Worm (Caenorhabditis elegans) whole organism, L4 larva: ENCODE measurements around the gene gly-6.

Source experiments
- Y105C5A.15 ChIP-seq: fragments of 200-800 bp; sonication (Bioruptor generic); IDR thresholded peaks from 2 replicates; pipeline ENCODE4 v1.3.6; 2022; ENCODE audit warnings: missing genetic modification characterization, missing compliant biosample characterization
- egl-27 ChIP-seq: sonication (generic microtip); optimal IDR thresholded peaks from 3 replicates; lab custom pipeline; 2017; ENCODE audit warnings: missing biosample characterization, missing genetic modification reagents, missing genetic modification characterization
- hlh-30 ChIP-seq: sonication (generic microtip); optimal IDR thresholded peaks from 2 replicates; lab custom pipeline; 2017; ENCODE audit warnings: antibody characterized with exemption, mild to moderate bottlenecking, missing genetic modification characterization, missing compliant biosample characterization; ENCODE audit not compliant: insufficient read depth
- lin-13 ChIP-seq: fragments of 150-350 bp; optimal IDR thresholded peaks from 2 replicates; lab custom pipeline; 2014; ENCODE audit warnings: missing biosample characterization, missing genetic modification reagents, missing genetic modification characterization
- lir-3 ChIP-seq: sonication (generic microtip); optimal IDR thresholded peaks from 2 replicates; lab custom pipeline; 2016; ENCODE audit warnings: mild to moderate bottlenecking, missing genetic modification characterization, missing compliant biosample characterization
- mdt-29 ChIP-seq: fragments of 200-800 bp; sonication (Bioruptor generic); IDR thresholded peaks from 2 replicates; pipeline ENCODE4 v1.3.6; 2022; ENCODE audit warnings: missing genetic modification reagents, missing genetic modification characterization, missing compliant biosample characterization
- nhr-6 ChIP-seq: fragments of 150-350 bp; optimal IDR thresholded peaks from 2 replicates; lab custom pipeline; 2014; ENCODE audit warnings: missing biosample characterization, missing genetic modification characterization
- nhr-76 ChIP-seq: fragments of 150-350 bp; optimal IDR thresholded peaks from 2 replicates; lab custom pipeline; 2014; ENCODE audit warnings: missing biosample characterization, missing genetic modification characterization
- pha-4 ChIP-seq, 2 experiments: fragments of 150-350 bp in 1 of 2; fragments of 200-800 bp in 1 of 2; sonication (Bioruptor generic) in 1 of 2; IDR thresholded peaks in 1 of 2; optimal IDR thresholded peaks in 1 of 2; 2 replicates each; pipeline versions ENCODE4 v1.3.6 to Lab custom; 2014 to 2022; ENCODE audit warnings: missing genetic modification characterization in 2 of 2, missing genetic modification reagents in 2 of 2, missing biosample characterization in 1 of 2, missing compliant biosample characterization in 1 of 2
- pqm-1 ChIP-seq: sonication (generic microtip); optimal IDR thresholded peaks from 2 replicates; lab custom pipeline; 2017; ENCODE audit warnings: missing biosample characterization, missing genetic modification characterization
- unc-130 ChIP-seq: sonication (generic microtip); optimal IDR thresholded peaks from 2 replicates; lab custom pipeline; 2016; ENCODE audit warnings: missing genetic modification reagents, missing genetic modification characterization, missing compliant biosample characterization
- ztf-11 ChIP-seq: fragments of 150-350 bp; optimal IDR thresholded peaks from 2 replicates; lab custom pipeline; 2014; ENCODE audit warnings: missing biosample characterization, missing genetic modification characterization

DNA sequence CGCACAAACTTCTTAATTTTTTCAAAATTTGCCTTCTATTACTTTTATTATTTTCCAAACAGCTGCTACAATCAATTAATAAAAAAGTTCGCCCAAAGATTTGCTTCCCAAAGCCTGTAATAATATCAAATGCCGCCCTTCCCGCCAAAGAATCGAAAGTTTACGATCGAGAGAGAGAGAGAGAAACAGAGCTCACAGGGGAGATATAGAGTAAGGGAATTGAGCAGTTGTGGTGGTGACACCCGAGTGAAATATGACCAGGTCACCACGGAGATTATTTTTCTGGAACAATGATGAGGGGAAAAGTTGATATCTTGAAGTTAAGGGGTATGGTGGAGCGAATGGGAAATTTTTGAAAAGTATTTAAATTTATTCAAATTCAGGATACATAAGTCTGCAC, 28.9 kb upstream of the gly-6 start:
- TF ChIP-seq egl-27 (tag; lab: Kevin White, UChicago) (no peak), mdt-29 (GFP tag; lab: Robert Waterston, UW) (no peak), lin-13 (GFP tag; lab: Kevin White, UChicago) (no peak), ztf-11 (tag; lab: Kevin White, UChicago) (no peak), lir-3 (no peak), hlh-30 (tag; lab: Kevin White, UChicago) (no peak), nhr-76 (tag; lab: Kevin White, UChicago) (no peak), Y105C5A.15 (GFP tag; lab: Robert Waterston, UW) (no peak), pha-4 (GFP tag; IDR thresholded peaks at IDR 0.05; lab: Robert Waterston, UW) (no peak), pha-4 (tag; optimal IDR thresholded peaks at IDR 0.05; lab: Kevin White, UChicago) (no peak), pqm-1 (tag; lab: Kevin White, UChicago) (no peak), nhr-6 (tag; lab: Kevin White, UChicago) (no peak), unc-130 (GFP tag; lab: Kevin White, UChicago) (no peak)
